Fruit fly (Drosophila melanogaster): ENCODE data around the gene CASK.
"Not testable (repeated sequence)": the region's sequence is repeated elsewhere in the genome, so short reads cannot be mapped to it uniquely, and the experiment has no call there.

Gene CASK

DNA sequence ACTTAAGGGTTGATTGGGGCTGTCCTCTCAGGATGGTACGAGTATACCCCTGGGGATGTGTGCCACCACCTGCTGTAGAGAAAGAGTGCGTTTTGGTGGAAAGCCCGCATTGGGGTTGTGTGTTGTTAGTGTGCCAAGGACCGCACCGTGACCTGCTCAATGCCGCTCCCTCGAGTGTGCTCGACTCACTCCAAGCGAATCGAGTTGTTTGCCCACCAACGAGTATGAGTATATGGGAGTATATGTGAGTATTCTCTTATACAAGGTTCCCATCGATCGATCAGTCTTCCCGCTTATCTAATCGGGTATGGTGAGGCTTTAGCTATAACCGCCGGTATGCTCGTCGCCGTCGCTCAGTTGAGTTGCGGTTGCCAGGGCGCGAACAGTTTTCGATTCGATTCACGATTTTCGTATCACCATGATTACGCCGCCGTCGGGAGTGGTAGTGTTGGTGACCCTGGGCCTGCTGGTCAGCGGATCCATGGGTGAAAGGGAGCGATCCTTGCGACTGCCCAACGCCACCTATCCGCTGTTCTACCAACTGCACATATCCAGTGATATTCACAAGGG is 82.6 kb downstream of the CASK start, which contains the start of gene CG5849:
Gene CG5849 (plus strand): TSS at position 356 of the 570 bp plus-strand sequence.
- TF ChIP-seq Rel (GFP tag; optimal IDR thresholded peaks at IDR 0.05), result no peak
- TF ChIP-seq Rel (tag; optimal IDR thresholded peaks at IDR 0.05), result peak; percentile 42
- no peak for TF ChIP-seq Dfd (GFP tag; optimal IDR thresholded peaks at IDR 0.05)

DNA sequence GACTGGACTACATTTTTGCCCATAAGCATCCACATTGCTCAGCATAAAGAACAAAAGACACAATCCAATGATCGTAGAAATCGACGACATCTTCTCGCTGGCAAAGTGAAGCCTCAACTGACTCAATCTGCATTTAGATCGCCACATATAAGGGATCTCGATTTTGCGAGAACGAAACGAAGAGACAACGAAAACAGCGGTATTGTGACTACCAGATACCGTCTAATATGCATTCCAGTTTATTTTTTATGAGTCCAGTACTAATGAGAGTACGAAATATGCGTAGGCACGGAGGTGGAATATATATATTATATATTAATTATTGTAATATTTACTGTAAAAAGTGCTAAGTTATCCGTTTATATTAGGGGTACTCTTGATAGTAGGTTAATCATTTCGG is 83.5 kb downstream of the CASK start, which contains the start of gene CG34034:
Gene CG34034 (minus strand): TSS at position 101 of the 400 bp plus-strand sequence.
- TF ChIP-seq CG9705 (GFP tag; optimal IDR thresholded peaks at IDR 0.05) (no peak), rgr (GFP tag; optimal IDR thresholded peaks at IDR 0.05) (no peak), Sp1 (GFP tag; optimal IDR thresholded peaks at IDR 0.05) (no peak), OdsH (GFP tag; optimal IDR thresholded peaks at IDR 0.05) (no peak), Hr83 (GFP tag; optimal IDR thresholded peaks at IDR 0.05; ENCODE audit: poor library complexity, severe bottlenecking) (no peak)

DNA sequence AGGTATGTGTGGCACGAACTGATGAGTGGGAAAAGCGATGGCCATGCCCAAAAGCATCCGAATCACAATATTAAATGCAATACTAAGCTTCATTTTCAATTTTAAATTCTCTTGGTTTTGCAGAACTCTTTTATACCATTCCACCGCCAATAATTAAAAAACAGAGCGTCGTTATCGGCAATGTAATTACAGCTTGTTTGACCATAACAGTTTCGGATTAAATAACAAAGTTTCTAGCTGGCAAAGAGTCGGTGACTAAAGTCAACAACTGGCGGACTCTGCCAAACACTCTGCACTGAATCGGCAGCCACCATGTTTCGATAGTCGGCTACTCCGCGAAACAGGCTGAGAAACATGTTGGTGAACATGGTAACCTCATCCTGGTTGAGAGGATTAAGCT is 85.2 kb downstream of the CASK start, which contains the start of gene CG42870:
Gene CG42870 (minus strand): TSS at position 101 of the 400 bp plus-strand sequence.
- TF ChIP-seq sv (GFP tag; optimal IDR thresholded peaks at IDR 0.05) (no peak), dmrt93B (GFP tag; optimal IDR thresholded peaks at IDR 0.05) (no peak), psq (GFP tag; optimal IDR thresholded peaks at IDR 0.05) (no peak), Rel (GFP tag; optimal IDR thresholded peaks at IDR 0.05) (no peak), Rel (tag; optimal IDR thresholded peaks at IDR 0.05) (no peak), Sp1 (GFP tag; optimal IDR thresholded peaks at IDR 0.05) (no peak), br (GFP tag; optimal IDR thresholded peaks at IDR 0.05) (no peak), usp (GFP tag; optimal IDR thresholded peaks at IDR 0.05) (no peak), woc (GFP tag; optimal IDR thresholded peaks at IDR 0.05) (no peak)

DNA sequence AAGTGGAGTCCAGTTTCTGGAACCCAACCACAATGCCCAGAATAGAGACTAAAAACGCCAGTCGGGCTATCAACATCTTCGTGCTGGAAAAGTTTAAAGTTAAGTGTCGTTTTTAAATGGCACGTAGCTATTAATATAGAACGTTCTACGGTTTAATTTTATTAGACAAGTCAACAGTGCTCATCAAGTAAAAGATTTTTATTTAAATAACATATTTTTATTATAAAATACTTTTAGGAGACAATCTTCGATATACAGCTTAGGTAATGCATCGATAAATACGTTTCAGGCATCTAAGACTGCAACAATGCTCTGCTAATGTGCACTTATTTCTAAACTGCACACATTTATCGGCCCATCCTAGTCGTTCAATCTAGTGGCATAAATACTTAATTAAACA is 85.7 kb downstream of the CASK start, which contains the start of gene CG42869:
Gene CG42869 (minus strand): TSS at position 101 of the 400 bp plus-strand sequence.
- TF ChIP-seq sv (GFP tag; optimal IDR thresholded peaks at IDR 0.05) (no peak), dl (GFP tag; optimal IDR thresholded peaks at IDR 0.05; ENCODE audit: insufficient read depth in 1 of 2, partially characterized antibody in 2 of 2) (no peak), sage (GFP tag; optimal IDR thresholded peaks at IDR 0.05) (no peak), HLH106 (tag; optimal IDR thresholded peaks at IDR 0.05) (no peak), tai (GFP tag; optimal IDR thresholded peaks at IDR 0.05) (no peak), CrebA (GFP tag; optimal IDR thresholded peaks at IDR 0.05; ENCODE audit: borderline replicate concordance) (no peak), Rel (GFP tag; optimal IDR thresholded peaks at IDR 0.05) (no peak), Rel (tag; optimal IDR thresholded peaks at IDR 0.05) (no peak), usp (GFP tag; optimal IDR thresholded peaks at IDR 0.05) (no peak), jim (GFP tag; optimal IDR thresholded peaks at IDR 0.05) (no peak), Vsx2 (GFP tag; optimal IDR thresholded peaks at IDR 0.05; ENCODE audit: partially characterized antibody) (no peak), CG32264 (GFP tag; optimal IDR thresholded peaks at IDR 0.05) (no peak), h (GFP tag; optimal IDR thresholded peaks at IDR 0.05) (no peak), Mio (GFP tag; optimal IDR thresholded peaks at IDR 0.05) (no peak), ey (GFP tag; optimal IDR thresholded peaks at IDR 0.05) (no peak), Hr78 (GFP tag; optimal IDR thresholded peaks at IDR 0.05) (no peak)

DNA sequence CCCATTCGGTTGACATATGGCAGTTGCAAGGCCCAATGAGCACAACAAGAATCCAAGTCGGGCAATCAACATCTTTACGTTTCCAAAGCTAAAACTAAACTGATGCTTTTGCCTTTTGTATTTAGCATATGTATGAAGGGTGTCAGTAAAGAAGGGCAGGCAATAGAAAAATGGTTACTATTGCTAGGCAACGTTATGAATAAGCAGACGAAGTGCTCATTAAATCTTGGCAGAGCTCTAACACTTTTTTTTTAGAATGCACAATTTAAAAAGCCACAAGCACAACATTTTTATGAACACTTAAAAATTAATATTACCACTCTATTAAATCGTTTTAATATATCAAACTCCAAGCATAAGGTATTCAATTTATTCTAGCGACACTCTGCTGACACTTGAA is 86.3 kb downstream of the CASK start, which contains the start of gene Sfp93F:
Gene Sfp93F (minus strand): TSS at position 101 of the 400 bp plus-strand sequence.
- TF ChIP-seq Mio, Sp1, OdsH (GFP tag; optimal IDR thresholded peaks at IDR 0.05): not testable (repeated sequence)

All from whole organism, wandering third instar larva.